Worm (Caenorhabditis elegans) whole organism, young adult: ENCODE results near the gene F58F12.12.

ENCODE experiments used
- B0019.2 ChIP-seq: fragments of 200-800 bp; sonication (Bioruptor generic); conservative IDR thresholded peaks from 2 replicates; pipeline ENCODE4 v1.3.6; 2022; ENCODE audit warnings: missing genetic modification reagents, missing genetic modification characterization, missing compliant biosample characterization
- B0035.1 ChIP-seq: sonication (generic microtip); optimal IDR thresholded peaks from 2 replicates; lab custom pipeline; 2016; ENCODE audit warnings: missing genetic modification characterization, mild to moderate bottlenecking, missing compliant biosample characterization, missing genotype, missing genetic modification reagents
- F22D6.2 ChIP-seq: sonication (generic microtip); optimal IDR thresholded peaks from 2 replicates; lab custom pipeline; 2016; ENCODE audit warnings: mild to moderate bottlenecking, missing genetic modification characterization, missing compliant biosample characterization
- F23B12.7 ChIP-seq: sonication (generic microtip); optimal IDR thresholded peaks from 2 replicates; lab custom pipeline; 2017; ENCODE audit warnings: missing genetic modification characterization, mild to moderate bottlenecking, missing compliant biosample characterization, antibody characterized with exemption, moderate library complexity; ENCODE audit not compliant: insufficient read depth
- F39B2.1 ChIP-seq: fragments of 200-800 bp; sonication (Bioruptor generic); IDR thresholded peaks from 2 replicates; pipeline ENCODE4 v1.3.6; 2022; ENCODE audit warnings: missing genetic modification reagents, missing genetic modification characterization, missing compliant biosample characterization
- F55B11.4 ChIP-seq: sonication (generic microtip); optimal IDR thresholded peaks from 2 replicates; lab custom pipeline; 2016; ENCODE audit warnings: missing compliant biosample characterization, missing genetic modification characterization, borderline replicate concordance; ENCODE audit not compliant: insufficient read depth
- F57A8.1 ChIP-seq: fragments of 200-800 bp; sonication (Bioruptor generic); optimal IDR thresholded peaks from 2 replicates; lab custom pipeline; 2018; ENCODE audit warnings: mild to moderate bottlenecking, missing genetic modification characterization, moderate library complexity, missing compliant biosample characterization
- T07F8.4 ChIP-seq: sonication (generic microtip); optimal IDR thresholded peaks from 2 replicates; lab custom pipeline; 2016; ENCODE audit warnings: mild to moderate bottlenecking, missing genetic modification characterization, moderate library complexity, missing compliant biosample characterization
- T26A5.8 ChIP-seq: sonication (generic microtip); optimal IDR thresholded peaks from 2 replicates; lab custom pipeline; 2016; ENCODE audit warnings: missing genetic modification characterization, missing compliant biosample characterization
- Y53F4B.3 ChIP-seq: fragments of 200-800 bp; sonication (Bioruptor generic); IDR thresholded peaks from 2 replicates; pipeline ENCODE4 v1.3.6; 2022; ENCODE audit warnings: missing genetic modification reagents, missing genetic modification characterization, missing compliant biosample characterization
- Y67H2A.10 ChIP-seq: fragments of 200-800 bp; sonication (Bioruptor generic); conservative IDR thresholded peaks from 2 replicates; pipeline ENCODE4 v1.3.6; 2022; ENCODE audit warnings: missing genetic modification reagents, missing genetic modification characterization, missing compliant biosample characterization
- akir-1 ChIP-seq: fragments of 200-800 bp; sonication (Bioruptor generic); optimal IDR thresholded peaks from 2 replicates; lab custom pipeline; 2018; ENCODE audit warnings: mild to moderate bottlenecking, missing genetic modification characterization, moderate library complexity, missing compliant biosample characterization
- bed-1 ChIP-seq: fragments of 200-800 bp; sonication (Bioruptor generic); IDR thresholded peaks from 2 replicates; pipeline ENCODE4 v1.3.6; 2022; ENCODE audit warnings: missing genetic modification reagents, missing genetic modification characterization, missing compliant biosample characterization
- bed-2 ChIP-seq: fragments of 200-800 bp; sonication (Bioruptor generic); IDR thresholded peaks from 2 replicates; pipeline ENCODE4 v1.3.6; 2022; ENCODE audit warnings: missing genetic modification reagents, missing genetic modification characterization, missing compliant biosample characterization
- cebp-1 ChIP-seq, 2 experiments: fragments of 200-800 bp in 1 of 2; sonication (Bioruptor generic) in 1 of 2; sonication (generic microtip) in 1 of 2; IDR thresholded peaks in 1 of 2; optimal IDR thresholded peaks in 1 of 2; 2 replicates each; pipeline versions ENCODE4 v1.3.6 to Lab custom; 2017 to 2022; ENCODE audit warnings: missing compliant biosample characterization in 2 of 2, missing genetic modification characterization in 2 of 2, mild to moderate bottlenecking in 1 of 2, missing genetic modification reagents in 1 of 2, moderate library complexity in 1 of 2
- ceh-100 ChIP-seq: fragments of 200-800 bp; sonication (Bioruptor generic); IDR thresholded peaks from 2 replicates; pipeline ENCODE4 v1.3.6; 2022; ENCODE audit warnings: missing genetic modification reagents, missing genetic modification characterization, missing compliant biosample characterization
- ceh-58 ChIP-seq: fragments of 200-800 bp; sonication (Bioruptor generic); IDR thresholded peaks from 2 replicates; pipeline ENCODE4 v1.3.6; 2022; ENCODE audit warnings: missing genetic modification characterization, missing compliant biosample characterization
- ceh-79 ChIP-seq: sonication (generic microtip); optimal IDR thresholded peaks from 2 replicates; lab custom pipeline; 2017; ENCODE audit warnings: mild to moderate bottlenecking, missing genetic modification characterization, missing compliant biosample characterization
- dox-1 ChIP-seq: fragments of 200-800 bp; sonication (Bioruptor generic); IDR thresholded peaks from 2 replicates; pipeline ENCODE4 v1.3.6; 2022; ENCODE audit warnings: missing genetic modification reagents, missing genetic modification characterization, missing compliant biosample characterization
- dpff-1 ChIP-seq: sonication (generic microtip); optimal IDR thresholded peaks from 2 replicates; lab custom pipeline; 2017; ENCODE audit warnings: mild to moderate bottlenecking, missing genetic modification characterization, missing compliant biosample characterization
- dpl-1 ChIP-seq: fragments of 150-350 bp; optimal IDR thresholded peaks from 2 replicates; lab custom pipeline; 2014; ENCODE audit warnings: missing biosample characterization, missing genetic modification reagents, missing genetic modification characterization
- egl-18 ChIP-seq: fragments of 200-800 bp; sonication (Bioruptor generic); IDR thresholded peaks from 2 replicates; pipeline ENCODE4 v1.3.6; 2022; ENCODE audit warnings: missing genetic modification reagents, missing genetic modification characterization, missing compliant biosample characterization
- hlh-26 ChIP-seq: fragments of 200-800 bp; sonication (Bioruptor generic); conservative IDR thresholded peaks from 2 replicates; pipeline ENCODE4 v1.3.6; 2022; ENCODE audit warnings: missing genetic modification reagents, missing genetic modification characterization, missing compliant biosample characterization
- hmg-1.2 ChIP-seq: fragments of 200-800 bp; sonication (Bioruptor generic); IDR thresholded peaks from 2 replicates; pipeline ENCODE4 v1.3.6; 2022; ENCODE audit warnings: missing genetic modification reagents, missing genetic modification characterization, missing compliant biosample characterization
- hsf-1 ChIP-seq: fragments of 200-800 bp; sonication (Bioruptor generic); IDR thresholded peaks from 2 replicates; pipeline ENCODE4 v1.3.6; 2022; ENCODE audit warnings: missing genetic modification reagents, missing genetic modification characterization, missing compliant biosample characterization
- lag-1 ChIP-seq: fragments of 200-800 bp; sonication (Bioruptor generic); IDR thresholded peaks from 2 replicates; pipeline ENCODE4 v1.3.6; 2022; ENCODE audit warnings: missing genetic modification reagents, missing genetic modification characterization, missing compliant biosample characterization
- let-607 ChIP-seq, 2 experiments: fragments of 200-800 bp in 1 of 2; sonication (Bioruptor generic) in 1 of 2; sonication (generic microtip) in 1 of 2; optimal IDR thresholded peaks; 2 replicates each; lab custom pipeline; 2016 to 2018; ENCODE audit warnings: mild to moderate bottlenecking in 2 of 2, missing compliant biosample characterization in 2 of 2, missing genetic modification characterization in 2 of 2, moderate library complexity in 2 of 2, missing genotype in 1 of 2
- lin-40 ChIP-seq: sonication (generic microtip); optimal IDR thresholded peaks from 2 replicates; lab custom pipeline; 2016; ENCODE audit warnings: missing genetic modification characterization, mild to moderate bottlenecking, missing compliant biosample characterization, missing genotype, missing genetic modification reagents
- lin-54 ChIP-seq: fragments of 200-800 bp; sonication (Bioruptor generic); optimal IDR thresholded peaks from 2 replicates; lab custom pipeline; 2018; ENCODE audit warnings: mild to moderate bottlenecking, missing genetic modification characterization, missing compliant biosample characterization
- lsl-1 ChIP-seq: fragments of 200-800 bp; sonication (Bioruptor generic); optimal IDR thresholded peaks from 2 replicates; lab custom pipeline; 2018; ENCODE audit warnings: mild to moderate bottlenecking, missing genetic modification characterization, moderate library complexity, missing compliant biosample characterization
- lsy-27 ChIP-seq: sonication (generic microtip); optimal IDR thresholded peaks from 2 replicates; lab custom pipeline; 2017; ENCODE audit warnings: missing genetic modification characterization, mild to moderate bottlenecking, missing compliant biosample characterization, antibody characterized with exemption, missing genotype, borderline replicate concordance; ENCODE audit not compliant: insufficient read depth
- madf-6 ChIP-seq: fragments of 200-800 bp; sonication (Bioruptor generic); IDR thresholded peaks from 2 replicates; pipeline ENCODE4 v1.3.6; 2022; ENCODE audit warnings: missing genetic modification reagents, missing genetic modification characterization, missing compliant biosample characterization
- nhr-80 ChIP-seq: sonication (generic microtip); optimal IDR thresholded peaks from 2 replicates; lab custom pipeline; 2016; ENCODE audit warnings: missing genetic modification characterization, missing compliant biosample characterization
- pbrm-1 ChIP-seq: fragments of 200-800 bp; sonication (Bioruptor generic); IDR thresholded peaks from 2 replicates; pipeline ENCODE4 v1.3.6; 2022; ENCODE audit warnings: missing genetic modification reagents, missing genetic modification characterization, missing compliant biosample characterization
- rcor-1 ChIP-seq: fragments of 200-800 bp; sonication (Bioruptor generic); IDR thresholded peaks from 2 replicates; pipeline ENCODE4 v1.3.6; 2022; ENCODE audit warnings: missing genetic modification reagents, missing genetic modification characterization, missing compliant biosample characterization
- rec-8 ChIP-seq, 2 experiments: sonication (generic microtip); optimal IDR thresholded peaks; 2 replicates each; lab custom pipeline; 2016; ENCODE audit warnings: mild to moderate bottlenecking in 2 of 2, missing genetic modification characterization in 2 of 2, missing genetic modification reagents in 2 of 2, missing genotype in 2 of 2, missing biosample characterization in 1 of 2, missing compliant biosample characterization in 1 of 2, moderate library complexity in 1 of 2
- sdz-38 ChIP-seq: sonication (generic microtip); optimal IDR thresholded peaks from 2 replicates; lab custom pipeline; 2016; ENCODE audit warnings: missing genotype, missing genetic modification characterization, missing compliant biosample characterization
- sea-2 ChIP-seq: fragments of 200-800 bp; sonication (Bioruptor generic); IDR thresholded peaks from 2 replicates; pipeline ENCODE4 v1.3.6; 2022; ENCODE audit warnings: missing genetic modification characterization, missing compliant biosample characterization
- snpc-1.1 ChIP-seq: sonication (generic microtip); optimal IDR thresholded peaks from 2 replicates; lab custom pipeline; 2017; ENCODE audit warnings: missing genetic modification characterization, mild to moderate bottlenecking, missing compliant biosample characterization, antibody characterized with exemption, moderate library complexity, missing genotype, missing genetic modification reagents; ENCODE audit not compliant: insufficient read depth
- somi-1 ChIP-seq: fragments of 200-800 bp; sonication (Bioruptor generic); optimal IDR thresholded peaks from 2 replicates; lab custom pipeline; 2018; ENCODE audit warnings: mild to moderate bottlenecking, missing genetic modification characterization, missing compliant biosample characterization
- tlf-1 ChIP-seq: fragments of 200-800 bp; sonication (Bioruptor generic); optimal IDR thresholded peaks from 2 replicates; lab custom pipeline; 2018; ENCODE audit warnings: mild to moderate bottlenecking, missing genetic modification characterization, missing compliant biosample characterization
- unc-62 ChIP-seq: fragments of 150-350 bp; optimal IDR thresholded peaks from 2 replicates; lab custom pipeline; 2014; ENCODE audit warnings: missing biosample characterization, missing genetic modification reagents, missing genetic modification characterization
- xnd-1 ChIP-seq: sonication (generic microtip); optimal IDR thresholded peaks from 2 replicates; lab custom pipeline; 2016; ENCODE audit warnings: missing genotype, missing genetic modification reagents, missing genetic modification characterization, missing compliant biosample characterization
- zfh-2 ChIP-seq: fragments of 200-800 bp; sonication (Bioruptor generic); conservative IDR thresholded peaks from 2 replicates; pipeline ENCODE4 v1.3.6; 2022; ENCODE audit warnings: missing genetic modification reagents, missing genetic modification characterization, missing compliant biosample characterization
- ztf-26 ChIP-seq: sonication (generic microtip); optimal IDR thresholded peaks from 2 replicates; lab custom pipeline; 2017; ENCODE audit warnings: missing genetic modification characterization, missing compliant biosample characterization

The F58F12.12 gene

DNA sequence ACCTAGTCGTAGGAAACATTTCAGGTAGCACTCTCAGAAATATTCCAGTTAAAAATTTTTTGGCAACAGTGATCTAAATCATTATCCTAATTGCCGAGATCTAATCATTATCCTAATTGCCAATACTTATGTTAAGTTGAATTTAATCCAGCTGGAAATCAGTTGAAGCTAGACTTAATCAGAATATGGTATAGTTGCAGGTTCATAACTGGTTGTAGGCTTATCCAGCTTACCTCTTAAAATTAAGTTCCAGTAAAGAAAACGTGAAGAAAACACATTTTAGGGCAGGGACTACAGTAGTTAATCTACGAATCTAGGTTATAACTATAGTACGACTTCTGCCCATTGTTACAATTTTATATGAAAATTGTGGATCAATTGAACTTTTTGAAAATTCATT, 4.3 kb upstream of the F58F12.12 start:
- no peak for TF ChIP-seq sdz-38 (tag; lab: Kevin White, UChicago)
- no peak for TF ChIP-seq lsy-27 (tag; lab: Kevin White, UChicago)
- TF ChIP-seq F22D6.2 (tag; lab: Kevin White, UChicago) = no peak
- TF ChIP-seq sea-2 (GFP tag; lab: Robert Waterston, UW) = no peak
- TF ChIP-seq unc-62 (GFP tag; lab: Kevin White, UChicago) = no peak
- no peak for TF ChIP-seq somi-1
- no peak for TF ChIP-seq let-607 (tag; optimal IDR thresholded peaks at IDR 0.05; lab: Kevin White, UChicago)
- TF ChIP-seq dpl-1 (GFP tag; lab: Kevin White, UChicago) = no peak
- TF ChIP-seq lin-54 (GFP tag; lab: Kevin White, UChicago) = no peak
- TF ChIP-seq dpff-1 = no peak
- no peak for TF ChIP-seq ceh-100 (GFP tag; lab: Robert Waterston, UW)
- no peak for TF ChIP-seq tlf-1 (GFP tag; lab: Kevin White, UChicago)
- TF ChIP-seq xnd-1 (tag; lab: Kevin White, UChicago) = no peak
- TF ChIP-seq rcor-1 (GFP tag; lab: Robert Waterston, UW) = no peak
- no peak for TF ChIP-seq F39B2.1 (GFP tag; lab: Robert Waterston, UW)
- no peak for TF ChIP-seq ztf-26 (tag; lab: Kevin White, UChicago)
- no peak for TF ChIP-seq F55B11.4
- no peak for TF ChIP-seq egl-18 (GFP tag; lab: Robert Waterston, UW)

- no peak for TF ChIP-seq snpc-1.1
- TF ChIP-seq bed-1 (GFP tag; lab: Robert Waterston, UW) = no peak
- TF ChIP-seq B0035.1 (tag; lab: Kevin White, UChicago) = no peak
- no peak for TF ChIP-seq xnd-1 (tag; lab: Kevin White, UChicago)
- TF ChIP-seq hlh-26 (GFP tag; lab: Robert Waterston, UW) = no peak
- no peak for TF ChIP-seq lag-1 (GFP tag; lab: Robert Waterston, UW)
- peak; percentile 64; the same call in 1 of the 2 replicates for TF ChIP-seq cebp-1 (GFP tag; IDR thresholded peaks at IDR 0.05; lab: Robert Waterston, UW)
- peak; percentile 69 for TF ChIP-seq cebp-1 (tag; optimal IDR thresholded peaks at IDR 0.05; lab: Kevin White, UChicago)
- TF ChIP-seq pbrm-1 (GFP tag; lab: Robert Waterston, UW) = no peak
- no peak for TF ChIP-seq ceh-58 (GFP tag; lab: Robert Waterston, UW)
- no peak for TF ChIP-seq ceh-79 (tag; lab: Kevin White, UChicago)
- no peak for TF ChIP-seq lsl-1 (GFP tag; lab: Kevin White, UChicago)
- TF ChIP-seq zfh-2 = no peak
- no peak for TF ChIP-seq Y53F4B.3 (GFP tag; lab: Robert Waterston, UW)
- TF ChIP-seq bed-2 (GFP tag; lab: Robert Waterston, UW) = no peak
- TF ChIP-seq Y67H2A.10 (GFP tag; lab: Robert Waterston, UW) = no peak
- 0 out of 2 replicates have a peak, but pooled peaks have one; percentile 13 for TF ChIP-seq dox-1 (GFP tag; lab: Robert Waterston, UW)
- TF ChIP-seq B0019.2 (GFP tag; lab: Robert Waterston, UW) = no peak
- TF ChIP-seq akir-1 (GFP tag; lab: Kevin White, UChicago) = no peak
- no peak for TF ChIP-seq lin-40
- peak; percentile 23 for TF ChIP-seq F23B12.7 (tag; lab: Kevin White, UChicago)
- no peak for TF ChIP-seq T07F8.4
- TF ChIP-seq sea-2 (GFP tag; lab: Robert Waterston, UW) = no peak
- TF ChIP-seq hsf-1 (GFP tag; lab: Robert Waterston, UW) = no peak
- TF ChIP-seq hmg-1.2 = no peak
- TF ChIP-seq F57A8.1 = no peak
- no peak for TF ChIP-seq madf-6 (GFP tag; lab: Robert Waterston, UW)
- TF ChIP-seq T26A5.8 (tag; lab: Kevin White, UChicago) = no peak
- no peak for TF ChIP-seq rec-8 (tag; optimal IDR thresholded peaks at IDR 0.05; lab: Kevin White, UChicago)
- TF ChIP-seq nhr-80 (tag; lab: Kevin White, UChicago) = peak; percentile 91
- no peak for TF ChIP-seq sdz-38 (tag; lab: Kevin White, UChicago)
These were observed 3.5 kb upstream of the F58F12.12 start for ce11 chrII:6377381-6377948.
